Fruit fly (Drosophila melanogaster) whole organism, embryonic: ENCODE measurements around the gene mirr.
A peak's percentile ranks its signal among the peaks of the same experiment; 100 is the strongest.

Experiments used
- Bteb2 ChIP-seq: fragments of 200-800 bp; sonication (Bioruptor generic); optimal IDR thresholded peaks from 2 replicates; lab custom pipeline; 2016; ENCODE audit warnings: missing biosample characterization, missing genetic modification characterization
- CG10274 ChIP-seq: fragments of 200-800 bp; sonication (Bioruptor generic); optimal IDR thresholded peaks from 3 replicates; lab custom pipeline; 2017; ENCODE audit warnings: missing biosample characterization, mild to moderate bottlenecking, missing genetic modification characterization
- CG10431 ChIP-seq: fragments of 200-800 bp; sonication (Bioruptor generic); optimal IDR thresholded peaks from 3 replicates; lab custom pipeline; 2018; ENCODE audit warnings: missing biosample characterization, mild to moderate bottlenecking, missing genetic modification characterization
- CG10979 ChIP-seq: fragments of 200-800 bp; sonication (Bioruptor generic); optimal IDR thresholded peaks from 2 replicates; lab custom pipeline; 2018; ENCODE audit warnings: missing biosample characterization, mild to moderate bottlenecking, missing genetic modification characterization, moderate library complexity
- CG11085 ChIP-seq: fragments of 200-800 bp; sonication (Bioruptor generic); IDR thresholded peaks from 2 replicates; pipeline ENCODE4 v1.3.6; 2022; ENCODE audit warnings: missing biosample characterization, missing genetic modification characterization
- CG12659 ChIP-seq: fragments of 200-800 bp; sonication (Bioruptor generic); optimal IDR thresholded peaks from 3 replicates; lab custom pipeline; 2017; ENCODE audit warnings: mild to moderate bottlenecking, missing biosample characterization, missing genetic modification reagents, missing genetic modification characterization
- CG14667 ChIP-seq: fragments of 200-800 bp; sonication (Bioruptor generic); IDR thresholded peaks from 2 replicates; pipeline ENCODE4 v1.3.6; 2022; ENCODE audit warnings: missing biosample characterization, missing genetic modification characterization
- CG15011 ChIP-seq: fragments of 200-800 bp; sonication (Bioruptor generic); optimal IDR thresholded peaks from 3 replicates; lab custom pipeline; 2018; ENCODE audit warnings: missing biosample characterization, mild to moderate bottlenecking, missing genetic modification characterization
- CG1603 ChIP-seq: fragments of 200-800 bp; sonication (Bioruptor generic); optimal IDR thresholded peaks from 2 replicates; lab custom pipeline; 2019; ENCODE audit warnings: missing biosample characterization, mild to moderate bottlenecking, missing genetic modification characterization, moderate library complexity
- CG17385 ChIP-seq: fragments of 200-800 bp; sonication (Bioruptor generic); optimal IDR thresholded peaks from 3 replicates; lab custom pipeline; 2018; ENCODE audit warnings: missing biosample characterization, mild to moderate bottlenecking, missing genetic modification characterization
- CG17829 ChIP-seq: fragments of 200-800 bp; optimal IDR thresholded peaks from 2 replicates; lab custom pipeline; 2019; ENCODE audit warnings: missing biosample characterization, mild to moderate bottlenecking, missing genetic modification characterization, moderate library complexity
- CG2202 ChIP-seq: fragments of 200-800 bp; sonication (Bioruptor generic); optimal IDR thresholded peaks from 2 replicates; lab custom pipeline; 2018; ENCODE audit warnings: missing biosample characterization, mild to moderate bottlenecking, missing genetic modification characterization
- CG2889 ChIP-seq: fragments of 200-800 bp; sonication (Bioruptor generic); IDR thresholded peaks from 3 replicates; pipeline ENCODE4 v1.3.6; 2022; ENCODE audit warnings: missing biosample characterization, missing genetic modification characterization
- CG30020 ChIP-seq: fragments of 200-800 bp; optimal IDR thresholded peaks from 2 replicates; lab custom pipeline; 2019; ENCODE audit warnings: missing biosample characterization, mild to moderate bottlenecking, missing genetic modification characterization, moderate library complexity
- CG32532 ChIP-seq: fragments of 200-800 bp; sonication (Bioruptor generic); IDR thresholded peaks from 2 replicates; pipeline ENCODE4 v1.3.6; 2022; ENCODE audit warnings: missing biosample characterization, missing genetic modification characterization
- CG3726 ChIP-seq: fragments of 200-800 bp; sonication (Bioruptor generic); IDR thresholded peaks from 3 replicates; pipeline ENCODE4, ENCODE4 v1.3.6; 2022; ENCODE audit warnings: missing biosample characterization, missing genetic modification characterization
- CG6175 ChIP-seq: fragments of 200-800 bp; sonication (Bioruptor generic); IDR thresholded peaks from 3 replicates; pipeline ENCODE4 v1.3.6; 2022; ENCODE audit warnings: missing biosample characterization, missing genetic modification characterization
- CG8089 ChIP-seq: fragments of 200-800 bp; sonication (Bioruptor generic); optimal IDR thresholded peaks from 3 replicates; lab custom pipeline; 2016; ENCODE audit warnings: missing biosample characterization, missing genetic modification characterization
- CG8765 ChIP-seq: fragments of 200-800 bp; sonication (Bioruptor generic); IDR thresholded peaks from 2 replicates; pipeline ENCODE4 v1.3.6; 2022; ENCODE audit warnings: missing biosample characterization, missing genetic modification characterization
- CkIIα-i1 ChIP-seq: fragments of 200-800 bp; sonication (Bioruptor generic); IDR thresholded peaks from 2 replicates; pipeline ENCODE4 v1.3.6; 2022; ENCODE audit warnings: missing biosample characterization, missing genetic modification characterization
- Fer1 ChIP-seq: fragments of 200-800 bp; sonication (Bioruptor generic); optimal IDR thresholded peaks from 2 replicates; lab custom pipeline; 2017; ENCODE audit warnings: missing biosample characterization, mild to moderate bottlenecking, missing genetic modification characterization
- Hsf ChIP-seq: fragments of 200-800 bp; sonication (Bioruptor generic); optimal IDR thresholded peaks from 3 replicates; lab custom pipeline; 2016; ENCODE audit warnings: missing biosample characterization, missing genetic modification characterization
- MTF-1 ChIP-seq: fragments of 200-800 bp; sonication (Bioruptor generic); optimal IDR thresholded peaks from 2 replicates; lab custom pipeline; 2018; ENCODE audit warnings: missing biosample characterization, mild to moderate bottlenecking, missing genetic modification characterization, borderline replicate concordance
- NC2α ChIP-seq: fragments of 200-800 bp; sonication (Bioruptor generic); optimal IDR thresholded peaks from 2 replicates; lab custom pipeline; 2016; ENCODE audit warnings: missing biosample characterization, missing genetic modification characterization
- Nf-YB ChIP-seq: fragments of 200-800 bp; sonication (Bioruptor generic); optimal IDR thresholded peaks from 3 replicates; lab custom pipeline; 2019; ENCODE audit warnings: missing biosample characterization, mild to moderate bottlenecking, missing genetic modification characterization, moderate library complexity
- Oli ChIP-seq: fragments of 200-800 bp; sonication (Bioruptor generic); optimal IDR thresholded peaks from 2 replicates; lab custom pipeline; 2018; ENCODE audit warnings: missing biosample characterization, mild to moderate bottlenecking, missing genetic modification characterization, moderate library complexity
- Spps ChIP-seq: fragments of 200-800 bp; sonication (Bioruptor generic); optimal IDR thresholded peaks from 2 replicates; lab custom pipeline; 2018; ENCODE audit warnings: missing biosample characterization, mild to moderate bottlenecking, missing genetic modification characterization
- Sry-β ChIP-seq: fragments of 200-800 bp; sonication (Bioruptor generic); optimal IDR thresholded peaks from 2 replicates; lab custom pipeline; 2018; ENCODE audit warnings: missing biosample characterization, mild to moderate bottlenecking, missing genetic modification characterization, moderate library complexity
- Sry-δ ChIP-seq: fragments of 200-800 bp; sonication (Bioruptor generic); optimal IDR thresholded peaks from 2 replicates; lab custom pipeline; 2016; ENCODE audit warnings: missing biosample characterization, missing genetic modification characterization
- Ssrp ChIP-seq: fragments of 200-800 bp; sonication (Bioruptor generic); optimal IDR thresholded peaks from 2 replicates; lab custom pipeline; 2018; ENCODE audit warnings: missing biosample characterization, mild to moderate bottlenecking, missing genetic modification characterization, moderate library complexity
- Trl ChIP-seq, 3 experiments: fragments of >200 bp in 2 of 3; fragments of 200-800 bp in 1 of 3; sonication (Bioruptor generic) in 1 of 3; optimal IDR thresholded peaks; 2 replicates in 1 of 3; 3 replicates in 2 of 3; lab custom pipeline; 2016 to 2017; ENCODE audit warnings: missing biosample characterization in 1 of 3, missing genetic modification characterization in 1 of 3
- ac ChIP-seq: fragments of 200-800 bp; sonication (Bioruptor generic); optimal IDR thresholded peaks from 3 replicates; lab custom pipeline; 2017; ENCODE audit warnings: missing biosample characterization, mild to moderate bottlenecking, missing genetic modification characterization
- ato ChIP-seq: fragments of 200-800 bp; sonication (Bioruptor generic); IDR thresholded peaks from 2 replicates; pipeline ENCODE4 v1.3.6; 2022; ENCODE audit warnings: missing biosample characterization, missing genetic modification characterization; ENCODE audit not compliant: partially characterized antibody
- az2 ChIP-seq: fragments of 200-800 bp; sonication (Bioruptor generic); optimal IDR thresholded peaks from 3 replicates; lab custom pipeline; 2016; ENCODE audit warnings: missing biosample characterization, missing genetic modification characterization
- crp ChIP-seq, 2 experiments: fragments of 200-800 bp; sonication (Bioruptor generic); optimal IDR thresholded peaks; 2 replicates in 1 of 2; 3 replicates in 1 of 2; lab custom pipeline; 2017; ENCODE audit warnings: missing biosample characterization in 2 of 2, missing genetic modification characterization in 2 of 2, mild to moderate bottlenecking in 1 of 2, moderate library complexity in 1 of 2
- en ChIP-seq: fragments of 200-800 bp; sonication (Bioruptor generic); optimal IDR thresholded peaks from 2 replicates; lab custom pipeline; 2016; ENCODE audit warnings: missing biosample characterization, missing genetic modification characterization
- fru ChIP-seq: fragments of >200 bp; optimal IDR thresholded peaks from 2 replicates; lab custom pipeline; 2017
- grn ChIP-seq: fragments of 200-800 bp; sonication (Bioruptor generic); optimal IDR thresholded peaks from 3 replicates; lab custom pipeline; 2017; ENCODE audit warnings: missing biosample characterization, missing genetic modification characterization
- ken ChIP-seq: fragments of 200-800 bp; sonication (Bioruptor generic); IDR thresholded peaks from 3 replicates; pipeline ENCODE4 v1.3.6; 2022; ENCODE audit warnings: missing biosample characterization, missing genetic modification characterization
- knrl ChIP-seq: fragments of 200-800 bp; sonication (Bioruptor generic); IDR thresholded peaks from 3 replicates; pipeline ENCODE4 v1.3.6; 2022; ENCODE audit warnings: missing biosample characterization, missing genetic modification characterization; ENCODE audit not compliant: partially characterized antibody
- lmd ChIP-seq: fragments of 200-800 bp; sonication (Bioruptor generic); IDR thresholded peaks from 2 replicates; pipeline ENCODE4 v1.3.6; 2022; ENCODE audit warnings: missing biosample characterization, missing genetic modification characterization
- nau ChIP-seq: fragments of 200-800 bp; sonication (Bioruptor generic); optimal IDR thresholded peaks from 3 replicates; lab custom pipeline; 2017; ENCODE audit warnings: missing biosample characterization, mild to moderate bottlenecking, missing genetic modification characterization, missing genetic modification reagents
- nom ChIP-seq: fragments of 200-800 bp; sonication (Bioruptor generic); optimal IDR thresholded peaks from 2 replicates; lab custom pipeline; 2017; ENCODE audit warnings: missing biosample characterization, missing genetic modification characterization, mild to moderate bottlenecking, moderate library complexity, missing genetic modification reagents
- pum ChIP-seq: fragments of 200-800 bp; sonication (Bioruptor generic); optimal IDR thresholded peaks from 2 replicates; lab custom pipeline; 2016; ENCODE audit warnings: missing biosample characterization, missing genetic modification characterization
- sens ChIP-seq: fragments of 200-800 bp; sonication (Bioruptor generic); peaks from one replicate; lab custom pipeline; 2016; ENCODE audit warnings: missing biosample characterization, missing genetic modification characterization
- slou ChIP-seq: fragments of 200-800 bp; sonication (Bioruptor generic); optimal IDR thresholded peaks from 3 replicates; lab custom pipeline; 2016; ENCODE audit warnings: missing biosample characterization, missing genetic modification characterization
- so ChIP-seq: fragments of 200-800 bp; sonication (Bioruptor generic); IDR thresholded peaks from 3 replicates; pipeline ENCODE4 v1.3.6; 2022; ENCODE audit warnings: missing biosample characterization, missing genetic modification characterization
- sug ChIP-seq: fragments of 200-800 bp; optimal IDR thresholded peaks from 2 replicates; lab custom pipeline; 2019; ENCODE audit warnings: missing biosample characterization, mild to moderate bottlenecking, missing genetic modification characterization, moderate library complexity
- tx ChIP-seq: fragments of 200-800 bp; sonication (Bioruptor generic); optimal IDR thresholded peaks from 2 replicates; lab custom pipeline; 2016; ENCODE audit warnings: missing biosample characterization, missing genetic modification characterization
- wor ChIP-seq: fragments of 200-800 bp; sonication (Bioruptor generic); IDR thresholded peaks from 2 replicates; pipeline ENCODE4 v1.3.6; 2022; ENCODE audit warnings: missing biosample characterization, missing genetic modification characterization
- zen2 ChIP-seq: fragments of 200-800 bp; sonication (Bioruptor generic); IDR thresholded peaks from 3 replicates; pipeline ENCODE4 v1.3.6; 2022; ENCODE audit warnings: missing biosample characterization, missing genetic modification characterization; ENCODE audit not compliant: partially characterized antibody
- zfh1 ChIP-seq: fragments of 200-800 bp; sonication (Bioruptor generic); IDR thresholded peaks from 3 replicates; pipeline ENCODE4 v1.3.6; 2022; ENCODE audit warnings: missing biosample characterization, missing genetic modification characterization

The mirr gene

dm6 chr3L:12720699-12721098 lies 27.3 kb downstream of the mirr start (continued):
- TF ChIP-seq ac (GFP tag; lab: Kevin White, UChicago) (no peak), Sry-β (GFP tag; lab: Kevin White, UChicago) (no peak), CG2889 (GFP tag; lab: Robert Waterston, UW) (no peak), Nf-YB (GFP tag; lab: Kevin White, UChicago) (no peak), CG15011 (GFP tag; lab: Kevin White, UChicago) (no peak), wor (GFP tag; lab: Robert Waterston, UW) (no peak), Fer1 (GFP tag; lab: Kevin White, UChicago) (no peak), knrl (GFP tag; lab: Robert Waterston, UW) (no peak), tx (no peak), CG14667 (GFP tag; lab: Robert Waterston, UW) (no peak), nom (GFP tag; lab: Kevin White, UChicago) (no peak), crp (GFP tag; optimal IDR thresholded peaks at IDR 0.05; lab: Kevin White, UChicago) (no peak), CG6175 (GFP tag; lab: Robert Waterston, UW) (no peak), CG30020 (tag; lab: Kevin White, UChicago) (no peak), Oli (tag; lab: Kevin White, UChicago) (no peak), slou (GFP tag; lab: Kevin White, UChicago) (no peak), CG2202 (no peak), CG12659 (GFP tag; lab: Kevin White, UChicago) (no peak), Trl (optimal IDR thresholded peaks at IDR 0.05; lab: Kevin White, UChicago) (no peak), Trl (GFP tag; optimal IDR thresholded peaks at IDR 0.05; lab: Kevin White, UChicago) (no peak), NC2α (no peak), CkIIα-i1 (no peak), CG3726 (GFP tag; lab: Robert Waterston, UW) (no peak), fru (lab: Kevin White, UChicago) (no peak), CG11085 (GFP tag; lab: Robert Waterston, UW) (no peak), CG10979 (peak; percentile 17), sens (GFP tag; lab: Kevin White, UChicago) (peak; percentile 33), CG1603 (peak; percentile 35), Sry-δ (GFP tag; lab: Kevin White, UChicago) (no peak), Spps (tag; lab: Kevin White, UChicago) (no peak), Ssrp (no peak), sug (tag; lab: Kevin White, UChicago) (no peak), CG17829 (no peak), CG32532 (GFP tag; lab: Robert Waterston, UW) (no peak), ato (GFP tag; lab: Robert Waterston, UW) (peak; percentile 43; the same call in 1 of the 2 replicates), so (GFP tag; lab: Robert Waterston, UW) (no peak), ken (GFP tag; lab: Robert Waterston, UW) (no peak), CG8089 (GFP tag; lab: Kevin White, UChicago) (no peak), pum (GFP tag; lab: Kevin White, UChicago) (no peak), zfh1 (GFP tag; lab: Robert Waterston, UW) (0 out of 3 replicates have a peak, but pooled peaks have one; percentile 5), CG17385 (no peak), CG10274 (no peak), en (GFP tag; lab: Kevin White, UChicago) (no peak), lmd (no peak), zen2 (no peak; the same call in 2 of the 3 replicates), grn (GFP tag; lab: Kevin White, UChicago) (no peak), CG10431 (GFP tag; lab: Kevin White, UChicago) (no peak), az2 (GFP tag; lab: Kevin White, UChicago) (no peak), CG8765 (GFP tag; lab: Robert Waterston, UW) (no peak), Hsf (GFP tag; lab: Kevin White, UChicago) (no peak), nau (no peak), Bteb2 (GFP tag; lab: Kevin White, UChicago) (no peak), MTF-1 (GFP tag; lab: Kevin White, UChicago) (no peak)
